Fruit fly (Drosophila melanogaster) whole organism, adult: ENCODE data around the gene CG17598.

Source experiments
- CG11617 ChIP-seq: fragments of 200-800 bp; sonication (Bioruptor generic); optimal IDR thresholded peaks from 2 replicates; lab custom pipeline; 2017; ENCODE audit warnings: mild to moderate bottlenecking, missing biosample characterization, missing genetic modification reagents, missing genetic modification characterization
- CG7101 ChIP-seq: fragments of 200-800 bp; sonication (Bioruptor generic); optimal IDR thresholded peaks from 2 replicates; lab custom pipeline; 2018; ENCODE audit warnings: missing biosample characterization, mild to moderate bottlenecking, missing genetic modification characterization, moderate library complexity
- tj ChIP-seq: fragments of 200-800 bp; sonication (Bioruptor generic); optimal IDR thresholded peaks from 3 replicates; lab custom pipeline; 2017; ENCODE audit warnings: missing biosample characterization, mild to moderate bottlenecking, missing genetic modification characterization, moderate library complexity

- TF ChIP-seq tj (no peak), CG11617 (GFP tag; lab: Kevin White, UChicago) (no peak), CG7101 (no peak)
These were observed 6.6 kb upstream of the CG17598 start, which contains the start of gene CG17601 for dm6 chrX:22546797-22547196.
